Worm (Caenorhabditis elegans) whole organism, late embryonic: ENCODE data around the gene C26B2.2.
A peak's percentile ranks its signal among the peaks of the same experiment; 100 is the strongest.

ENCODE experiments used
- C38D4.7 ChIP-seq: fragments of 200-800 bp; sonication (Bioruptor generic); optimal IDR thresholded peaks from 2 replicates; lab custom pipeline; 2018; ENCODE audit warnings: mild to moderate bottlenecking, missing genetic modification characterization, moderate library complexity, missing compliant biosample characterization
- K02D7.2 ChIP-seq: sonication (generic microtip); optimal IDR thresholded peaks from 2 replicates; lab custom pipeline; 2017; ENCODE audit warnings: mild to moderate bottlenecking, missing genetic modification characterization, missing compliant biosample characterization
- T23F11.4 ChIP-seq: fragments of 200-800 bp; sonication (Bioruptor generic); optimal IDR thresholded peaks from 2 replicates; lab custom pipeline; 2018; ENCODE audit warnings: mild to moderate bottlenecking, missing genetic modification characterization, missing compliant biosample characterization
- Y22D7AL.16 ChIP-seq: sonication (generic microtip); optimal IDR thresholded peaks from 2 replicates; lab custom pipeline; 2016; ENCODE audit warnings: missing genetic modification characterization, missing compliant biosample characterization
- ahr-1 ChIP-seq: sonication (generic microtip); optimal IDR thresholded peaks from 2 replicates; lab custom pipeline; 2016; ENCODE audit warnings: missing genetic modification characterization, missing compliant biosample characterization
- ama-1 ChIP-seq: fragments of 150-350 bp; optimal IDR thresholded peaks from 2 replicates; lab custom pipeline; 2014
- ceh-18 ChIP-seq: sonication (generic microtip); optimal IDR thresholded peaks from 2 replicates; lab custom pipeline; 2016; ENCODE audit warnings: missing genetic modification characterization, missing compliant biosample characterization
- ceh-2 ChIP-seq: sonication (generic microtip); optimal IDR thresholded peaks from 2 replicates; lab custom pipeline; 2016; ENCODE audit warnings: missing genotype, missing genetic modification characterization, missing compliant biosample characterization
- ceh-24 ChIP-seq: sonication (generic microtip); optimal IDR thresholded peaks from 2 replicates; lab custom pipeline; 2016; ENCODE audit warnings: mild to moderate bottlenecking, missing genetic modification characterization, missing compliant biosample characterization
- ceh-31 ChIP-seq: sonication (generic microtip); optimal IDR thresholded peaks from 2 replicates; lab custom pipeline; 2016; ENCODE audit warnings: missing genetic modification characterization, missing compliant biosample characterization
- ceh-34 ChIP-seq: sonication (generic microtip); optimal IDR thresholded peaks from 2 replicates; lab custom pipeline; 2016; ENCODE audit warnings: mild to moderate bottlenecking, missing genetic modification characterization, missing compliant biosample characterization
- ceh-48 ChIP-seq: sonication (generic microtip); optimal IDR thresholded peaks from 2 replicates; lab custom pipeline; 2016; ENCODE audit warnings: missing genetic modification characterization, inconsistent platforms, missing compliant biosample characterization
- che-1 ChIP-seq: sonication (generic microtip); optimal IDR thresholded peaks from 2 replicates; lab custom pipeline; 2016; ENCODE audit warnings: mild to moderate bottlenecking, missing genetic modification characterization, missing compliant biosample characterization
- dmd-4 ChIP-seq: sonication (generic microtip); optimal IDR thresholded peaks from 2 replicates; lab custom pipeline; 2016; ENCODE audit warnings: borderline replicate concordance, missing genetic modification characterization, missing compliant biosample characterization
- dve-1 ChIP-seq: sonication (generic microtip); optimal IDR thresholded peaks from 2 replicates; lab custom pipeline; 2017; ENCODE audit warnings: antibody characterized with exemption, mild to moderate bottlenecking, missing genetic modification characterization, missing compliant biosample characterization
- fax-1 ChIP-seq: sonication (generic microtip); optimal IDR thresholded peaks from 2 replicates; lab custom pipeline; 2016; ENCODE audit warnings: missing genotype, missing genetic modification characterization, missing compliant biosample characterization
- hlh-13 ChIP-seq: fragments of 200-800 bp; sonication (Bioruptor generic); optimal IDR thresholded peaks from 2 replicates; lab custom pipeline; 2018; ENCODE audit warnings: mild to moderate bottlenecking, missing genetic modification characterization, missing compliant biosample characterization
- hlh-15 ChIP-seq: sonication (generic microtip); optimal IDR thresholded peaks from 2 replicates; lab custom pipeline; 2016; ENCODE audit warnings: missing genetic modification characterization, missing compliant biosample characterization
- hlh-8 ChIP-seq: sonication (generic microtip); optimal IDR thresholded peaks from 2 replicates; lab custom pipeline; 2016; ENCODE audit warnings: missing genotype, missing genetic modification characterization, missing compliant biosample characterization
- lim-6 ChIP-seq: sonication (generic microtip); optimal IDR thresholded peaks from 2 replicates; lab custom pipeline; 2016; ENCODE audit warnings: missing genetic modification characterization, missing compliant biosample characterization
- lin-11 ChIP-seq: fragments of 200-800 bp; sonication (Bioruptor generic); optimal IDR thresholded peaks from 2 replicates; lab custom pipeline; 2018; ENCODE audit warnings: mild to moderate bottlenecking, missing genetic modification characterization, missing compliant biosample characterization
- madf-2 ChIP-seq: sonication (generic microtip); optimal IDR thresholded peaks from 2 replicates; lab custom pipeline; 2017; ENCODE audit warnings: missing genetic modification characterization, missing compliant biosample characterization
- nfya-1 ChIP-seq: sonication (generic microtip); optimal IDR thresholded peaks from 2 replicates; lab custom pipeline; 2017; ENCODE audit warnings: missing genetic modification characterization, mild to moderate bottlenecking, missing compliant biosample characterization, antibody characterized with exemption, moderate library complexity
- nhr-11 ChIP-seq: fragments of 150-350 bp; optimal IDR thresholded peaks from 2 replicates; lab custom pipeline; 2014; ENCODE audit warnings: missing biosample characterization, missing genetic modification characterization
- pat-9 ChIP-seq: fragments of 200-800 bp; sonication (Bioruptor generic); optimal IDR thresholded peaks from 2 replicates; lab custom pipeline; 2018; ENCODE audit warnings: mild to moderate bottlenecking, missing genetic modification characterization, moderate library complexity, missing compliant biosample characterization
- pax-1 ChIP-seq: fragments of 150-350 bp; optimal IDR thresholded peaks from 2 replicates; lab custom pipeline; 2014; ENCODE audit warnings: missing biosample characterization, missing genetic modification characterization
- pha-2 ChIP-seq: sonication (generic microtip); optimal IDR thresholded peaks from 2 replicates; lab custom pipeline; 2017; ENCODE audit warnings: mild to moderate bottlenecking, missing genetic modification characterization, missing compliant biosample characterization
- pha-4 ChIP-seq: fragments of 150-350 bp; optimal IDR thresholded peaks from 2 replicates; lab custom pipeline; 2018; ENCODE audit warnings: missing biosample characterization, missing genetic modification reagents, missing genetic modification characterization
- ref-2 ChIP-seq: sonication (generic microtip); optimal IDR thresholded peaks from 2 replicates; lab custom pipeline; 2016; ENCODE audit warnings: missing genetic modification characterization, missing compliant biosample characterization
- tbx-2 ChIP-seq: sonication (generic microtip); optimal IDR thresholded peaks from 2 replicates; lab custom pipeline; 2016; ENCODE audit warnings: missing genetic modification characterization, missing compliant biosample characterization
- tbx-7 ChIP-seq: sonication (generic microtip); optimal IDR thresholded peaks from 2 replicates; lab custom pipeline; 2016; ENCODE audit warnings: missing genotype, missing genetic modification characterization, missing compliant biosample characterization
- unc-3 ChIP-seq, 2 experiments: fragments of 200-800 bp in 1 of 2; sonication (Bioruptor generic) in 1 of 2; sonication (generic microtip) in 1 of 2; conservative IDR thresholded peaks in 1 of 2; optimal IDR thresholded peaks in 1 of 2; 2 replicates each; pipeline versions ENCODE4 v1.3.6 to Lab custom; 2016 to 2022; ENCODE audit warnings: missing compliant biosample characterization in 2 of 2, missing genetic modification characterization in 2 of 2, missing genetic modification reagents in 1 of 2
- unc-42 ChIP-seq: sonication (generic microtip); optimal IDR thresholded peaks from 2 replicates; lab custom pipeline; 2016; ENCODE audit warnings: missing genotype, missing genetic modification characterization, missing compliant biosample characterization
- zip-5 ChIP-seq: sonication (generic microtip); optimal IDR thresholded peaks from 2 replicates; lab custom pipeline; 2016; ENCODE audit warnings: missing genetic modification characterization, missing compliant biosample characterization
- ztf-16 ChIP-seq: sonication (generic microtip); optimal IDR thresholded peaks from 2 replicates; lab custom pipeline; 2017; ENCODE audit warnings: missing genetic modification characterization, missing compliant biosample characterization

Gene C26B2.2

DNA sequence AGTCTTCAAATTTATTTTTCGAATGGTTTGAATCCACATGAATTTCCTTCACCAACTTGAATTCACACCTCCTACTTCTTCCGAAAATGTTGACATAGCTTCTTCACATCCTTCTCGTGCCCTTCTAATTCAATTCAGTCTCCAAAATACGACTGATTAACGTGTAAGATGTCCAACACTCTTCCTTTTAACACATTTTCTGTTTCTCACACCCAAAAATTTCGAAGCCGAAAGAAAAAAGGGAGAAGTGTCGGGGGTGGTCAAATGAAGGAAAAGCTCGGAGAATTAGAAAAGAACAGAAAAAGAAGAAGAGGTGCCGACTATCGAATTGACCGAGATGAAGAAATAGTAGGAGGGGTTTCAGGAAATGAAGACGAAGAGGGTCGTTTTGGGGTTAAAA lies 30.8 kb upstream of the C26B2.2 start:
- no peak for TF ChIP-seq pat-9 (tag; lab: Kevin White, UChicago)
- peak; percentile 28 for TF ChIP-seq ceh-31 (tag; lab: Kevin White, UChicago)
- peak; percentile 69 for TF ChIP-seq unc-42

DNA sequence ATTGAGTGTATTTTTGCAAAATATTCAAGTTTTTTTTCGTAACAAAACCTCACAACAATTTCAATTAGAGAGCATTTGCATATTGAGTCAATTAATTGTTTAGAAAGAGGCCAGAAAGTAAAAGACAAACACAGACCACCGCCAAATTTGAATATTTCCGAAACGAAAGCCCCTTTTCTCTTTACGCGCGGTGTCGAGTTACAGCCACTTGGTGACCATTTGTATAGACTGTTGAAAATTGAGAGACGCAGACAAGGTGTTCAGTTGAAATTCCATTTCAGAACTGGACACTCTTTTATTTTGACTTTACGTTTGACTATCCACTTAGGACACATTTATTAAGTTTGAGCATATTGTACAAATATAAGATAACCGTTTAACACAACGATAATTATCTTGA lies 26.2 kb upstream of the C26B2.2 start:
- TF ChIP-seq ceh-34 (peak; percentile 91), T23F11.4 (no peak)

DNA sequence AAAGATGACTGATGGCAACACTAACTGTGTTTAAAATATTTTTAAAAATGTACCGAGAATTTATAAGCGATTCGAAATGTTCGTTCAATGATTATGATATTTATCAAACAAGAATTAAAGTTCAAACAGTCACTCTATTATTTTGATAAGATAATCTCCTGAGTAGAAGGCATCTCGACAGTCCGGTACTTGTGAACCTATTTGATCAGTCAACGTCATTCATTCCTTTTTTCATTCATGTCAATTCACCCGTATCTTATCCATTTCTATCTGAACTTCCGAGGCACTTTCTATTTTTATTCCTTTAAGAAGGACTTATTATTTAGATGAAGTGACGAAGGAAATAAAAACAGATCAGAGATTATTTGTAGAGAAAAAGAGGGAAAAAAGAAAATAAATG lies 22.7 kb upstream of the C26B2.2 start, which contains the start of gene nhr-258:
Gene nhr-258 (plus strand): TSS at position 365 of the 400 bp plus-strand sequence.
- no peak for TF ChIP-seq ceh-24 (tag; lab: Kevin White, UChicago)
- no peak for TF ChIP-seq dve-1 (tag; lab: Kevin White, UChicago)

DNA sequence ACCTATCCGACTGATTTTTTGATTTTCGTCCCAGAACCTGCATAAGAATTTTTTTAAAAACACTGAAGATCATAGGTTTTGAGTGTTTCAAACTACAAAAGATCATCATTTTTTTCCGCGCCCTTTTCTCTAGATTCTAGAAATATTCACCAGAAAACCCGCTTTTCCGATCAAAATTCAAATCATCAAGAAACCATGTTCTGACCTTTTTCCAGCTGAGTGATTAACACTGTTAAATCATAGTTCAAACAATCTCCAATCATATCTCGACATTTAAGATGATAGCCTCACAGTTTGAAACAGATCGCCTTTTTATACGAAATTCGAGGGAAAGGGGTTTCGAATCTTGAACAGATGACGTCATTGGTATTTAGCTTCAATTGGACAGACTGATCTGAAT lies 21.8 kb upstream of the C26B2.2 start:
- no peak for TF ChIP-seq ceh-34
- TF ChIP-seq ceh-18 (tag; lab: Kevin White, UChicago) = no peak
- TF ChIP-seq pax-1 = no peak
- TF ChIP-seq K02D7.2 (tag; lab: Kevin White, UChicago) = no peak
- no peak for TF ChIP-seq hlh-8 (tag; lab: Kevin White, UChicago)
- TF ChIP-seq tbx-7 (tag; lab: Kevin White, UChicago) = no peak

DNA sequence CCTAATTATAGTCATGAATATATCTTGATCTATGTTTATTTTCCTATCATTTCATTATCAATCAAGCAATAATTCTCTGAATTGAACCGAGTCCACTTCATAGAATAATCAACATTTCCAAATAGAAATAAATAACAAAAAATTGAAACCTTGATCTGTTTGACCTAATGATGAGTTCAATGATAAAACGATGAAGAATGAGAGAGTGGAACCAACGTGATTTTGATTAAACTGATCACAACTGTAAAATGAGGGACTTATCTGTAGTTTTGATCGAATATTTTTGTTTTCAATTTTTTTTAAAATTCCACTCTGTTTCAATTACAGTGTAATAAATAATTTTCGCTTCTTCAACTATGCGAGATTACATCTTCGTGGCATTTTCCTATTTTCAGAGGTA lies 21.0 kb upstream of the C26B2.2 start:
- TF ChIP-seq ceh-34 = no peak
- no peak for TF ChIP-seq lim-6 (tag; lab: Kevin White, UChicago)
- TF ChIP-seq ref-2 (tag; lab: Kevin White, UChicago) = no peak
- TF ChIP-seq nfya-1 (tag; lab: Kevin White, UChicago) = no peak
- TF ChIP-seq ceh-48 (tag; lab: Kevin White, UChicago) = no peak
- TF ChIP-seq lin-11 (tag; lab: Kevin White, UChicago) = no peak
- no peak for TF ChIP-seq pat-9 (tag; lab: Kevin White, UChicago)
- no peak for TF ChIP-seq ceh-2
- TF ChIP-seq hlh-15 = no peak
- no peak for TF ChIP-seq ahr-1 (tag; lab: Kevin White, UChicago)
- no peak for TF ChIP-seq pha-4 (tag; lab: Kevin White, UChicago)
- TF ChIP-seq ceh-24 (tag; lab: Kevin White, UChicago) = no peak
- TF ChIP-seq madf-2 (tag; lab: Kevin White, UChicago) = no peak
- no peak for TF ChIP-seq ama-1 (lab: Kevin White, UChicago)
- TF ChIP-seq zip-5 (tag; lab: Kevin White, UChicago) = no peak
- no peak for TF ChIP-seq hlh-13 (GFP tag; lab: Kevin White, UChicago)
- no peak for TF ChIP-seq unc-3 (GFP tag; conservative IDR thresholded peaks at IDR 0.05; lab: Robert Waterston, UW)
- TF ChIP-seq unc-3 (tag; optimal IDR thresholded peaks at IDR 0.05; lab: Kevin White, UChicago) = no peak

DNA sequence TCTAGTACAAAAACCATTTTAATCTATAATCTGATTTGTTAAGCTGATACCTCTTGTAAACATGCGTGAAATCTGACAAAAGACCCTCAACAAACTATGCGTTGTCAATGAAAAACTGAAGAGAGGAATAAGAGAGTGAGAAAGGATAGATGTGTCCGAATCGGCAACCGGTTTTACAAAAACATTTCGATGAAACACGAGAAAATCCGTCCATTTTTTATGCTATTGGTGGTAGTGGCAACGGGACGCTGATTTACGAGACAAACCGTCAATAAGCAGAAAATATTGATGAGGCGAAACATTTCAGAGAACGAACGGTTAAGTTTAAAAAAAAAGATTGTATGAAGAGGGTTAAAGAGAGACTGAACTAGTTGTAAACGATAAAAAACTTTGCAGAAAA lies 20.1 kb upstream of the C26B2.2 start:
- TF ChIP-seq che-1 (tag; lab: Kevin White, UChicago) = no peak
- TF ChIP-seq dve-1 (tag; lab: Kevin White, UChicago) = no peak

DNA sequence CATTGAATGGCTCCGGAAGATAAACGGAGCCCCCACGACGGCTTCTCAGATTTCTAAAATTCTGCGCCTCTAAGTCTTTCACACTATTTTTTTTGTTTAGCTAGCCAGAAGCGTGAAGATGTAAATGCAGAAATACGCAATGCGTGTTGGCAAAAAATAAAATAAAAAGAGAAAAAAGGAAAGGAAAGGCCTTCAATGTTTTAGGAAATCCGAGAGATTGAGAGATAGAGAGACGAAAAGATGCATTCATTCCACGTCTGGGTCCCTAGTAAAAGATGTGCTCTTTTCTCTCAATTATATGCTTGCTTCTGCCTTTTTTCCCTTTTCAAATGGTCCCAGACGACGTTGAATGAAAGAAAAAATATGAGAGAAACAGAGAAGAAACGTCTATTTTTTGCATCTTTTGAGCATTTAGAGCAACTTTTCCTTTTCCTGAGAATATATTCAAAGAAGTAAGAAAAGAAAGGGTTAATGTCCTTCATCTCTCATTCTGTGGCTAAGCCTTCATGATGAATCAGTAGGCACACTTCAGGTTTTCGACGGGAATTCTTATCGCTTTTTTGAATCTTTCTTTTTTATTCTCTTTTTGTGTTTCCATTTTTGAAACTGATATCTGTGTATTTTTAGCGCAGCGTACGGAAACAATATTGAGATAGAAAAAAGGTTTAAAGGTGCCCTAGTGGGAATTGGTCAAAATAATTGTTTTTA lies 18.8 kb upstream of the C26B2.2 start:
- TF ChIP-seq tbx-2 = peak; percentile 17
- no peak for TF ChIP-seq nfya-1 (tag; lab: Kevin White, UChicago)
- no peak for TF ChIP-seq zip-5 (tag; lab: Kevin White, UChicago)
- no peak for TF ChIP-seq hlh-15
- no peak for TF ChIP-seq ztf-16 (tag; lab: Kevin White, UChicago)
- no peak for TF ChIP-seq dmd-4 (tag; lab: Kevin White, UChicago)
- TF ChIP-seq nhr-11 (tag; lab: Kevin White, UChicago) = no peak
- peak; percentile 31 for TF ChIP-seq ceh-31 (tag; lab: Kevin White, UChicago)
- TF ChIP-seq hlh-8 (tag; lab: Kevin White, UChicago) = no peak
- peak; percentile 75 for TF ChIP-seq ceh-34
- TF ChIP-seq unc-42 = peak; percentile 89
- no peak for TF ChIP-seq ceh-18 (tag; lab: Kevin White, UChicago)
- TF ChIP-seq Y22D7AL.16 (tag; lab: Kevin White, UChicago) = no peak
- TF ChIP-seq pat-9 (tag; lab: Kevin White, UChicago) = no peak
- no peak for TF ChIP-seq C38D4.7 (GFP tag; lab: Kevin White, UChicago)
- no peak for TF ChIP-seq fax-1 (tag; lab: Kevin White, UChicago)
- no peak for TF ChIP-seq pha-2 (tag; lab: Kevin White, UChicago)
- TF ChIP-seq, all 69 proteins: peak for 4
